Worm (Caenorhabditis elegans) whole organism, midembryonic: ENCODE measurements around the gene T05E12.8.

ENCODE experiments used
- T22C8.4 ChIP-seq: fragments of 200-800 bp; sonication (Bioruptor generic); IDR thresholded peaks from 2 replicates; pipeline ENCODE4 v1.3.6; 2022; ENCODE audit warnings: missing genetic modification characterization, missing compliant biosample characterization
- cog-1 ChIP-seq: sonication (generic microtip); optimal IDR thresholded peaks from 2 replicates; lab custom pipeline; 2016; ENCODE audit warnings: missing genetic modification characterization, missing compliant biosample characterization
- flt-1 ChIP-seq: fragments of 200-800 bp; sonication (Bioruptor generic); IDR thresholded peaks from 2 replicates; pipeline ENCODE4 v1.3.6; 2022; ENCODE audit warnings: missing genetic modification characterization, missing compliant biosample characterization
- klf-2 ChIP-seq: fragments of 200-800 bp; sonication (Bioruptor generic); conservative IDR thresholded peaks from 2 replicates; pipeline ENCODE4 v1.3.6; 2022; ENCODE audit warnings: missing genetic modification reagents, missing genetic modification characterization, missing compliant biosample characterization
- med-1 ChIP-seq: sonication (generic microtip); optimal IDR thresholded peaks from 2 replicates; lab custom pipeline; 2017; ENCODE audit warnings: missing genetic modification characterization, mild to moderate bottlenecking, missing compliant biosample characterization, antibody characterized with exemption, missing genetic modification reagents; ENCODE audit not compliant: insufficient read depth
- ref-1 ChIP-seq: fragments of 200-800 bp; sonication (Bioruptor generic); conservative IDR thresholded peaks from 2 replicates; pipeline ENCODE4 v1.3.6; 2022; ENCODE audit warnings: missing genetic modification reagents, missing genetic modification characterization, missing compliant biosample characterization
- tab-1 ChIP-seq: fragments of 200-800 bp; sonication (Bioruptor generic); IDR thresholded peaks from 2 replicates; pipeline ENCODE4 v1.3.6; 2022; ENCODE audit warnings: missing genetic modification characterization, missing compliant biosample characterization
- ztf-23 ChIP-seq: fragments of 200-800 bp; sonication (Bioruptor generic); IDR thresholded peaks from 2 replicates; pipeline ENCODE4 v1.3.6; 2022; ENCODE audit warnings: missing genetic modification reagents, missing genetic modification characterization, missing compliant biosample characterization
- ztf-29 ChIP-seq: fragments of 200-800 bp; sonication (Bioruptor generic); IDR thresholded peaks from 2 replicates; pipeline ENCODE4 v1.3.6; 2022; ENCODE audit warnings: missing genetic modification reagents, missing genetic modification characterization, missing compliant biosample characterization

Gene T05E12.8

ce11 chrV:17044500-17044899, 24.4 kb upstream of the T05E12.8 start, which contains the start of gene F28B1.2:
TSS of gene F28B1.2 (plus strand) at chrV:17044800.
- TF ChIP-seq ztf-29 (GFP tag; lab: Robert Waterston, UW), result no peak
- no peak for TF ChIP-seq cog-1 (tag; lab: Kevin White, UChicago)
- no peak for TF ChIP-seq flt-1 (GFP tag; lab: Robert Waterston, UW)
- no peak for TF ChIP-seq med-1
- TF ChIP-seq tab-1 (GFP tag; lab: Robert Waterston, UW), result no peak
- no peak for TF ChIP-seq ztf-23 (GFP tag; lab: Robert Waterston, UW)
- TF ChIP-seq klf-2, result no peak
- TF ChIP-seq ref-1 (GFP tag; lab: Robert Waterston, UW), result no peak
- no peak for TF ChIP-seq T22C8.4 (GFP tag; lab: Robert Waterston, UW)

ce11 chrV:17059987-17060386, 9.0 kb upstream of the T05E12.8 start, which contains the start of gene sri-66:
TSS of gene sri-66 (plus strand) at chrV:17060287.
- TF ChIP-seq ref-1 (GFP tag; lab: Robert Waterston, UW) (no peak), ztf-29 (GFP tag; lab: Robert Waterston, UW) (no peak), flt-1 (GFP tag; lab: Robert Waterston, UW) (no peak), klf-2 (no peak), ztf-23 (GFP tag; lab: Robert Waterston, UW) (no peak), cog-1 (tag; lab: Kevin White, UChicago) (no peak), med-1 (no peak), T22C8.4 (GFP tag; lab: Robert Waterston, UW) (no peak), tab-1 (GFP tag; lab: Robert Waterston, UW) (no peak)

- TF ChIP-seq ref-1 (GFP tag; lab: Robert Waterston, UW), result no peak
- TF ChIP-seq med-1, result no peak
- no peak for TF ChIP-seq ztf-29 (GFP tag; lab: Robert Waterston, UW)
- TF ChIP-seq flt-1 (GFP tag; lab: Robert Waterston, UW), result no peak
- TF ChIP-seq cog-1 (tag; lab: Kevin White, UChicago), result no peak
- no peak for TF ChIP-seq tab-1 (GFP tag; lab: Robert Waterston, UW)
- no peak for TF ChIP-seq klf-2
- no peak for TF ChIP-seq ztf-23 (GFP tag; lab: Robert Waterston, UW)
- TF ChIP-seq T22C8.4 (GFP tag; lab: Robert Waterston, UW), result no peak
Observed at ce11 chrV:17061585-17061984, 7.4 kb upstream of the T05E12.8 start, which contains the start of gene F28B1.9. TSS of gene F28B1.9 (plus strand) at chrV:17061885.

ce11 chrV:17064676-17065075, 4.3 kb upstream of the T05E12.8 start, which contains the start of gene srh-255:
TSS of gene srh-255 (plus strand) at chrV:17064976.
- no peak for TF ChIP-seq flt-1 (GFP tag; lab: Robert Waterston, UW)
- TF ChIP-seq tab-1 (GFP tag; lab: Robert Waterston, UW), result no peak
- no peak for TF ChIP-seq ztf-23 (GFP tag; lab: Robert Waterston, UW)
- TF ChIP-seq med-1, result no peak
- TF ChIP-seq cog-1 (tag; lab: Kevin White, UChicago), result no peak
- no peak for TF ChIP-seq T22C8.4 (GFP tag; lab: Robert Waterston, UW)
- no peak for TF ChIP-seq ztf-29 (GFP tag; lab: Robert Waterston, UW)
- TF ChIP-seq ref-1 (GFP tag; lab: Robert Waterston, UW), result no peak
- TF ChIP-seq klf-2, result no peak

ce11 chrV:17066634-17067033, 2.3 kb upstream of the T05E12.8 start:
- TF ChIP-seq ref-1 (GFP tag; lab: Robert Waterston, UW), result no peak
- no peak for TF ChIP-seq med-1
- TF ChIP-seq tab-1 (GFP tag; lab: Robert Waterston, UW), result no peak
- TF ChIP-seq T22C8.4 (GFP tag; lab: Robert Waterston, UW), result no peak
- no peak for TF ChIP-seq klf-2
- TF ChIP-seq cog-1 (tag; lab: Kevin White, UChicago), result no peak
- TF ChIP-seq flt-1 (GFP tag; lab: Robert Waterston, UW), result no peak
- no peak for TF ChIP-seq ztf-23 (GFP tag; lab: Robert Waterston, UW)
- no peak for TF ChIP-seq ztf-29 (GFP tag; lab: Robert Waterston, UW)

ce11 chrV:17071578-17071977, 2.6 kb downstream of the T05E12.8 start, which contains the start of gene srbc-14:
TSS of gene srbc-14 (minus strand) at chrV:17071678.
- TF ChIP-seq klf-2 (no peak), ztf-29 (GFP tag; lab: Robert Waterston, UW) (no peak), flt-1 (GFP tag; lab: Robert Waterston, UW) (no peak), ztf-23 (GFP tag; lab: Robert Waterston, UW) (no peak), ref-1 (GFP tag; lab: Robert Waterston, UW) (no peak), T22C8.4 (GFP tag; lab: Robert Waterston, UW) (no peak), cog-1 (tag; lab: Kevin White, UChicago) (no peak), med-1 (no peak), tab-1 (GFP tag; lab: Robert Waterston, UW) (no peak)

- TF ChIP-seq ztf-29 (GFP tag; lab: Robert Waterston, UW) (no peak), tab-1 (GFP tag; lab: Robert Waterston, UW) (no peak), cog-1 (tag; lab: Kevin White, UChicago) (no peak), T22C8.4 (GFP tag; lab: Robert Waterston, UW) (no peak), ztf-23 (GFP tag; lab: Robert Waterston, UW) (no peak), klf-2 (no peak), flt-1 (GFP tag; lab: Robert Waterston, UW) (no peak), med-1 (no peak), ref-1 (GFP tag; lab: Robert Waterston, UW) (no peak)
Observed at ce11 chrV:17075900-17076299, 7.0 kb downstream of the T05E12.8 start, which contains the start of gene str-125. TSS of gene str-125 (minus strand) at chrV:17076000.

ce11 chrV:17077889-17078288, 8.9 kb downstream of the T05E12.8 start, which contains the start of gene T05E12.3:
TSS of gene T05E12.3 (minus strand) at chrV:17077989.
- TF ChIP-seq T22C8.4 (GFP tag; lab: Robert Waterston, UW), result no peak
- no peak for TF ChIP-seq med-1
- TF ChIP-seq ztf-23 (GFP tag; lab: Robert Waterston, UW), result no peak
- TF ChIP-seq klf-2, result no peak
- TF ChIP-seq ztf-29 (GFP tag; lab: Robert Waterston, UW), result no peak
- TF ChIP-seq flt-1 (GFP tag; lab: Robert Waterston, UW), result no peak
- TF ChIP-seq cog-1 (tag; lab: Kevin White, UChicago), result no peak

- no peak for TF ChIP-seq flt-1 (GFP tag; lab: Robert Waterston, UW)
Observed at ce11 chrV:17079795-17080194, 10.9 kb downstream of the T05E12.8 start, which contains the start of gene srw-20. TSS of gene srw-20 (minus strand) at chrV:17079895.
